Worm (Caenorhabditis elegans) whole organism, L3 larva: ENCODE data around the gene F22F7.2.

Source experiments
- R02D3.7 ChIP-seq: fragments of 150-350 bp; optimal IDR thresholded peaks from 2 replicates; lab custom pipeline; 2014; ENCODE audit warnings: missing biosample characterization, missing genetic modification characterization
- ZK546.5 ChIP-seq: sonication (generic microtip); optimal IDR thresholded peaks from 2 replicates; lab custom pipeline; 2017; ENCODE audit warnings: missing biosample characterization, missing genetic modification characterization
- ama-1 ChIP-seq: fragments of 150-350 bp; optimal IDR thresholded peaks from 2 replicates; lab custom pipeline; 2018
- ceh-16 ChIP-seq: sonication (generic microtip); optimal IDR thresholded peaks from 2 replicates; lab custom pipeline; 2017; ENCODE audit warnings: missing biosample characterization, missing genetic modification characterization
- ceh-82 ChIP-seq: fragments of 150-350 bp; optimal IDR thresholded peaks from 2 replicates; lab custom pipeline; 2014; ENCODE audit warnings: missing biosample characterization, missing genetic modification characterization
- ceh-9 ChIP-seq: sonication (generic microtip); optimal IDR thresholded peaks from 2 replicates; lab custom pipeline; 2018; ENCODE audit warnings: missing biosample characterization, missing genetic modification characterization
- egl-27 ChIP-seq: sonication (generic microtip); optimal IDR thresholded peaks from 4 replicates; lab custom pipeline; 2017; ENCODE audit warnings: missing biosample characterization, missing genetic modification reagents, missing genetic modification characterization
- egl-5 ChIP-seq: fragments of 150-350 bp; optimal IDR thresholded peaks from 2 replicates; lab custom pipeline; 2017; ENCODE audit warnings: missing biosample characterization, missing genetic modification reagents, missing genetic modification characterization, inconsistent platforms
- elt-1 ChIP-seq: fragments of 150-350 bp; optimal IDR thresholded peaks from 2 replicates; lab custom pipeline; 2014; ENCODE audit warnings: missing biosample characterization, missing genetic modification characterization
- elt-2 ChIP-seq: sonication (generic microtip); optimal IDR thresholded peaks from 2 replicates; lab custom pipeline; 2016; ENCODE audit warnings: missing genetic modification reagents, mild to moderate bottlenecking, missing genetic modification characterization, missing compliant biosample characterization
- eor-1 ChIP-seq, 2 experiments: fragments of 150-350 bp; optimal IDR thresholded peaks; 2 replicates each; lab custom pipeline; 2014 to 2018; ENCODE audit warnings: missing biosample characterization in 2 of 2, missing genetic modification characterization in 2 of 2
- fkh-10 ChIP-seq: sonication (generic microtip); optimal IDR thresholded peaks from 2 replicates; lab custom pipeline; 2017; ENCODE audit warnings: missing biosample characterization, missing genetic modification reagents, missing genetic modification characterization
- fkh-2 ChIP-seq: fragments of 150-350 bp; optimal IDR thresholded peaks from 2 replicates; lab custom pipeline; 2014; ENCODE audit warnings: missing biosample characterization, missing genetic modification reagents, missing genetic modification characterization
- fos-1 ChIP-seq: fragments of 150-350 bp; optimal IDR thresholded peaks from 2 replicates; lab custom pipeline; 2014; ENCODE audit warnings: missing biosample characterization, missing genetic modification characterization
- hmg-11 ChIP-seq: sonication (generic microtip); optimal IDR thresholded peaks from 2 replicates; lab custom pipeline; 2016; ENCODE audit warnings: missing genetic modification characterization, missing compliant biosample characterization
- lin-15B ChIP-seq: fragments of 150-350 bp; optimal IDR thresholded peaks from 2 replicates; lab custom pipeline; 2014; ENCODE audit warnings: missing biosample characterization, missing genetic modification characterization
- lin-39 ChIP-seq: fragments of 150-350 bp; optimal IDR thresholded peaks from 2 replicates; lab custom pipeline; 2018; ENCODE audit warnings: missing biosample characterization, missing genetic modification reagents, missing genetic modification characterization
- lsy-12 ChIP-seq: sonication (generic microtip); optimal IDR thresholded peaks from 2 replicates; lab custom pipeline; 2016; ENCODE audit warnings: mild to moderate bottlenecking, missing genetic modification characterization, missing compliant biosample characterization
- mdl-1 ChIP-seq: fragments of 150-350 bp; optimal IDR thresholded peaks from 2 replicates; lab custom pipeline; 2014; ENCODE audit warnings: missing biosample characterization, missing genetic modification characterization
- mml-1 ChIP-seq: fragments of 150-350 bp; sonication (generic microtip); optimal IDR thresholded peaks from 3 replicates; lab custom pipeline; 2014; ENCODE audit warnings: missing biosample characterization, missing genetic modification characterization
- nfya-1 ChIP-seq: sonication (generic microtip); optimal IDR thresholded peaks from 2 replicates; lab custom pipeline; 2017; ENCODE audit warnings: missing genetic modification characterization, mild to moderate bottlenecking, missing compliant biosample characterization, antibody characterized with exemption, moderate library complexity; ENCODE audit not compliant: insufficient read depth
- nhr-11 ChIP-seq: fragments of 150-350 bp; optimal IDR thresholded peaks from 2 replicates; lab custom pipeline; 2014; ENCODE audit warnings: missing biosample characterization, missing genetic modification characterization
- nhr-12 ChIP-seq: fragments of 150-350 bp; optimal IDR thresholded peaks from 2 replicates; lab custom pipeline; 2014; ENCODE audit warnings: missing biosample characterization, missing genetic modification characterization
- nhr-23 ChIP-seq: fragments of 150-350 bp; optimal IDR thresholded peaks from 2 replicates; lab custom pipeline; 2014; ENCODE audit warnings: missing biosample characterization, missing genetic modification reagents, missing genetic modification characterization
- nhr-237 ChIP-seq: fragments of 150-350 bp; optimal IDR thresholded peaks from 2 replicates; lab custom pipeline; 2014; ENCODE audit warnings: missing biosample characterization, missing genetic modification characterization
- nhr-28 ChIP-seq: fragments of 150-350 bp; optimal IDR thresholded peaks from 2 replicates; lab custom pipeline; 2014; ENCODE audit warnings: missing biosample characterization, missing genetic modification characterization
- nhr-43 ChIP-seq: sonication (generic microtip); optimal IDR thresholded peaks from 2 replicates; lab custom pipeline; 2016; ENCODE audit warnings: mild to moderate bottlenecking, missing genetic modification characterization, missing compliant biosample characterization; ENCODE audit not compliant: poor library complexity, severe bottlenecking
- nhr-67 ChIP-seq: fragments of 150-350 bp; optimal IDR thresholded peaks from 2 replicates; lab custom pipeline; 2014; ENCODE audit warnings: missing biosample characterization, missing genetic modification characterization
- nhr-76 ChIP-seq: fragments of 150-350 bp; sonication (generic microtip); optimal IDR thresholded peaks from 5 replicates; lab custom pipeline; 2014; ENCODE audit warnings: missing biosample characterization, missing genetic modification characterization
- pha-4 ChIP-seq: fragments of 150-350 bp; optimal IDR thresholded peaks from 2 replicates; lab custom pipeline; 2014; ENCODE audit warnings: missing biosample characterization, missing genetic modification reagents, missing genetic modification characterization
- pqm-1 ChIP-seq: fragments of 150-350 bp; optimal IDR thresholded peaks from 2 replicates; lab custom pipeline; 2017; ENCODE audit warnings: missing biosample characterization, missing genetic modification characterization, inconsistent platforms
- tbx-2 ChIP-seq: sonication (generic microtip); optimal IDR thresholded peaks from 2 replicates; lab custom pipeline; 2016; ENCODE audit warnings: mild to moderate bottlenecking, missing genetic modification characterization, missing compliant biosample characterization
- unc-39 ChIP-seq: sonication (generic microtip); optimal IDR thresholded peaks from 4 replicates; lab custom pipeline; 2017; ENCODE audit warnings: missing biosample characterization, missing genetic modification characterization
- unc-62 ChIP-seq: fragments of 150-350 bp; sonication (generic microtip); optimal IDR thresholded peaks from 4 replicates; lab custom pipeline; 2014; ENCODE audit warnings: missing biosample characterization, missing genetic modification reagents, missing genetic modification characterization
- zag-1 ChIP-seq: fragments of 150-350 bp; optimal IDR thresholded peaks from 2 replicates; lab custom pipeline; 2014; ENCODE audit warnings: missing biosample characterization, missing genetic modification characterization
- ztf-11 ChIP-seq: fragments of 150-350 bp; optimal IDR thresholded peaks from 2 replicates; lab custom pipeline; 2014; ENCODE audit warnings: missing biosample characterization, missing genetic modification characterization

The F22F7.2 gene

DNA sequence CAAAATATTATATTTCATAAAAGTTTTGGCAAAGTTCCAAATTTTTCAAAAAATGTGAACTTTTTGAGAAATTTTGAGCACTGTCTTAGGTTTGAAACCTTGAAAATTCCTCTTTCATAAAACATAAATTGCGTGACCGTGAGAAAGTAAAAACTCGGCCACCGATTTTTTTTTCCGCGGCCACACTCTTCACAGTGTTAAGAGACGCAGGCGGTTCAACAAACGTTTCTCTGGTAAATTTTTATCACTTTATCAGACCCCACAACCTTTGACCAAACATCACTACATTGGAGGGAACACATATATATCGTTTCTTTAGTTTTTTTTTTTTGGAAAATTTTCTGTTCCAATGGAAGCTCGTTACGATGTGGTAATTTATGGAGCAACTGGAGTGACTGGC lies at the start of gene F22F7.2:
TSS of gene F22F7.2 (plus strand) at position 266 of the 400 bp plus-strand sequence.
- TF ChIP-seq elt-1 (no peak), nfya-1 (tag; lab: Kevin White, UChicago) (peak; percentile 3), pqm-1 (tag; lab: Kevin White, UChicago) (peak; percentile 31), fkh-2 (tag; lab: Kevin White, UChicago) (no peak), elt-2 (tag; lab: Kevin White, UChicago) (peak; percentile 52), hmg-11 (no peak)
- TF ChIP-seq, all 47 proteins: peak for 3

DNA sequence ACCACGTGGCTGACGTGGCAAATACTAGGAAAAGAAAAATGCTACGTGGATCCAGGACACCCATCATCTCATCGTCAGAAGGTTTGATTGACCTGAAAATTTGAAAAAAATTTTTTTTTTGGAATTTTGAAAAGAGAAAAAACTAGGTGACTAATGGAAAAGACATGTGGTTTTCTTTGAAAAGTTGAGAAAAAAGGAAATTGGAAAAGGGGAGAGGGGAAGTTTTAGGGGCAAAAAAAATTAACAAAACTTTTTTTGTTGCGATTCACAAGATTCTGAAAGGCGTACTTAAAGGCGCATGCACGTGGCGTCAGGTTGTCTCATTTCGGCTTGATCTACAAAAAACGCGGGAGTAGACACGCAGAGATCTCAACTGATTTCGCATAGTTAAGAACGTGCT lies 49.8 kb upstream of the F22F7.2 start, which contains the start of gene Y40B10A.9:
TSS of gene Y40B10A.9 (minus strand) at position 101 of the 400 bp plus-strand sequence.
- TF ChIP-seq nhr-12 (no peak), nfya-1 (tag; lab: Kevin White, UChicago) (no peak), ztf-11 (tag; lab: Kevin White, UChicago) (no peak), nhr-76 (no peak), lsy-12 (no peak)

DNA sequence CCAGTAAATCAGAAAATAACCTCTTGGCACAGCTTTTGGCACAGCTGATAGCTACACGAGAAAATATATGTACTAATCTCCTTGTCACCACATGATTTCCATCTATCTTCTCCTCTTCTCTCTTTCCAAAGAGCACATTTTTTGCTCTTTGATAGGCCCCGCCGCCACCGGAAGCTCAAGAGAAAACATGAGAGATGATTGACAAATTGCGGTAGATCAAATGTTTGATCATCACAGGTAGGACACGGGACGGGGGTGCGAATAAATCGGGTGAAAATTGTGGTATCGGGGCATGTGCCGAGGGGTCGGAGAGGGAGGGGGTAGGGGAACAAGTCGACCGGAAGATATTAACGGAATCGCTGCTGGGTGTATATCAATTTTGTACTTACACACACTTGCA lies 46.5 kb upstream of the F22F7.2 start:
- TF ChIP-seq nhr-67 (tag; lab: Kevin White, UChicago) (no peak), nhr-76 (no peak), nhr-28 (tag; lab: Kevin White, UChicago) (no peak), lin-39 (peak; percentile 53), lin-15B (tag; lab: Kevin White, UChicago) (no peak), ceh-16 (tag; lab: Kevin White, UChicago) (no peak)

DNA sequence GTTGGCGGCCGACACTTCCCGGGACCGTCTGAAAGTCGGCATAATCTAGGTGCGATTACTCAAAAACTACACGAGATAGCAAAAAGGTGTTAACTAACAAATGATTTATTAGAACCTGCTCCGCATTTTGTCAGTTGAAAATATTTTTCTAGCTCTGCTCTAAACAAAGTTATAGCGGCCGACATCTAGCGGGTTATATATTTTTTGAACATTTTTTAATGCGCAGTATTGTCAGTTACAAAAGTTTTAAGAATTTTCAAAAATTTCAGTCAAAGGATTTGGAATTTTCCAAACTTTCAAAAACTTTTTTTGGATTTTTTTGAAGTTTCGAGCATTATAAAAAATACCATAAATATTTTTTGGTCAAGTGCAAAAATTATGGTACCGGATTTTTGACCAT lies 41.3 kb upstream of the F22F7.2 start:
- TF ChIP-seq zag-1 (no peak), pha-4 (tag; lab: Kevin White, UChicago) (no peak), egl-5 (tag; lab: Kevin White, UChicago) (no peak), lin-39 (no peak), mml-1 (tag; lab: Kevin White, UChicago) (no peak), mdl-1 (tag; lab: Kevin White, UChicago) (no peak), tbx-2 (tag; lab: Kevin White, UChicago) (no peak), ceh-82 (no peak), eor-1 (tag; optimal IDR thresholded peaks at IDR 0.05; lab: Kevin White, UChicago) (no peak), ama-1 (lab: Kevin White, UChicago) (no peak), ztf-11 (tag; lab: Kevin White, UChicago) (no peak), nhr-11 (tag; lab: Kevin White, UChicago) (no peak)

DNA sequence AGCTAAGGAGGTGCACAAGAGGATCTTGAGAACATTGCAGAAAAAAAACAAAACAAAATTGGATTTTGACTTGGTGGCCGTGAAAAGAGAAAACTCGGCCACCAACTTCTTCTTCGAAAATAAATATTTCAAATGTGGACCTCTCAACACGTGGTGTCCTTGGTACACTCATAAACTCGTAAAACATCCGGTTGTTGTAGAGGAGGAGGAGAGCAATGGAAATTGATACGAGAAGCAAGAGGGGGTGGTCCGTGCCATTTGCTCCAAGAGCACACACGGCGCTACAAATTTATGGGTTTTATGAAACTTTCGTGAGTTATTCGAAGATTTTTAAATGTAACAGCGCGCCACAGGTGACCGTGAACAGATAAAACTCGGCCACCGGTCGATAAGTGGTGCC lies 40.7 kb upstream of the F22F7.2 start:
- TF ChIP-seq egl-5 (tag; lab: Kevin White, UChicago) (peak; percentile 1), nhr-76 (no peak)
- TF ChIP-seq, all 47 proteins: peak for 1

DNA sequence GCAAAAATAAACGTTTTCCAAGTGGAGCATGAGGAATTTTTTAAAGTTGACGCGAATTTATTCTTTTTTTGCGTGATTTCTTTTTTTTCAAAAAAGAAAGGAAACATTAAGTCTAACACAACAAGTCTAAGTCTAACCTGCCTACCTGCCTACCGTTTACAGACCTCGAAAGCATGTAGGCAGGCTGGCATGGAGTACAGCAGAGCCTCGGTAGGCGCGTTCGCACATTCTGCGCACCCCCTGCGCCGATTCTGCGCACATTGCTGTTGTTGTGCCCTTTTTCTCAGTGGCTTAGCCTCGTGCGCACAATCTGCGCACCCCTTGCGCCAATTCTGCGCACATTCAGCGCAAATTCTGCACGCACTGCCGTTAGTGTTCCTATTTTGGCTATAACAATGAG lies 38.7 kb upstream of the F22F7.2 start:
- no peak for TF ChIP-seq egl-5 (tag; lab: Kevin White, UChicago)
- TF ChIP-seq unc-39: no peak
- no peak for TF ChIP-seq tbx-2 (tag; lab: Kevin White, UChicago)
- TF ChIP-seq ceh-82: no peak
- no peak for TF ChIP-seq nhr-23 (tag; lab: Kevin White, UChicago)
- no peak for TF ChIP-seq nhr-76
- TF ChIP-seq ZK546.5 (tag; lab: Kevin White, UChicago): no peak
- TF ChIP-seq fos-1 (tag; lab: Kevin White, UChicago): no peak
- no peak for TF ChIP-seq nhr-43 (tag; lab: Kevin White, UChicago)
- TF ChIP-seq unc-62: no peak
- TF ChIP-seq nhr-28 (tag; lab: Kevin White, UChicago): no peak
- TF ChIP-seq egl-27 (tag; lab: Kevin White, UChicago): no peak
- no peak for TF ChIP-seq nhr-237 (tag; lab: Kevin White, UChicago)
- TF ChIP-seq ama-1 (lab: Kevin White, UChicago): no peak
- TF ChIP-seq fkh-10 (GFP tag; lab: Kevin White, UChicago): no peak
- no peak for TF ChIP-seq R02D3.7 (tag; lab: Kevin White, UChicago)
- no peak for TF ChIP-seq hmg-11
- TF ChIP-seq ceh-9: no peak
- no peak for TF ChIP-seq nhr-11 (tag; lab: Kevin White, UChicago)
- no peak for TF ChIP-seq lsy-12
